Worm (Caenorhabditis elegans) whole organism, late embryonic: ENCODE data around the gene rpb-9.

Experiments used
- C08G9.2 ChIP-seq: sonication (generic microtip); optimal IDR thresholded peaks from 2 replicates; lab custom pipeline; 2016; ENCODE audit warnings: mild to moderate bottlenecking, missing genetic modification characterization, moderate library complexity, missing compliant biosample characterization
- K02D7.2 ChIP-seq: sonication (generic microtip); optimal IDR thresholded peaks from 2 replicates; lab custom pipeline; 2017; ENCODE audit warnings: mild to moderate bottlenecking, missing genetic modification characterization, missing compliant biosample characterization
- T23F11.4 ChIP-seq: fragments of 200-800 bp; sonication (Bioruptor generic); optimal IDR thresholded peaks from 2 replicates; lab custom pipeline; 2018; ENCODE audit warnings: mild to moderate bottlenecking, missing genetic modification characterization, missing compliant biosample characterization
- ama-1 ChIP-seq: fragments of 150-350 bp; optimal IDR thresholded peaks from 2 replicates; lab custom pipeline; 2014
- ceh-14 ChIP-seq: sonication (generic microtip); optimal IDR thresholded peaks from 2 replicates; lab custom pipeline; 2016; ENCODE audit warnings: missing genotype, missing genetic modification characterization, missing compliant biosample characterization
- ceh-18 ChIP-seq: sonication (generic microtip); optimal IDR thresholded peaks from 2 replicates; lab custom pipeline; 2016; ENCODE audit warnings: missing genetic modification characterization, missing compliant biosample characterization
- ceh-19 ChIP-seq: fragments of 200-800 bp; sonication (Bioruptor generic); optimal IDR thresholded peaks from 2 replicates; lab custom pipeline; 2018; ENCODE audit warnings: mild to moderate bottlenecking, missing genetic modification characterization, missing compliant biosample characterization
- ceh-24 ChIP-seq: sonication (generic microtip); optimal IDR thresholded peaks from 2 replicates; lab custom pipeline; 2016; ENCODE audit warnings: mild to moderate bottlenecking, missing genetic modification characterization, missing compliant biosample characterization
- ceh-30 ChIP-seq: fragments of 150-350 bp; optimal IDR thresholded peaks from 2 replicates; lab custom pipeline; 2014; ENCODE audit warnings: missing biosample characterization, missing genetic modification characterization
- ceh-31 ChIP-seq: sonication (generic microtip); optimal IDR thresholded peaks from 2 replicates; lab custom pipeline; 2016; ENCODE audit warnings: missing genetic modification characterization, missing compliant biosample characterization
- ceh-6 ChIP-seq: fragments of 200-800 bp; sonication (Bioruptor generic); optimal IDR thresholded peaks from 2 replicates; lab custom pipeline; 2018; ENCODE audit warnings: mild to moderate bottlenecking, missing genetic modification characterization, missing compliant biosample characterization
- elt-2 ChIP-seq: sonication (generic microtip); optimal IDR thresholded peaks from 2 replicates; lab custom pipeline; 2016; ENCODE audit warnings: missing genetic modification reagents, missing genetic modification characterization, missing compliant biosample characterization
- elt-4 ChIP-seq: sonication (generic microtip); optimal IDR thresholded peaks from 2 replicates; lab custom pipeline; 2016; ENCODE audit warnings: missing genetic modification characterization, missing compliant biosample characterization
- eyg-1 ChIP-seq: sonication (generic microtip); optimal IDR thresholded peaks from 2 replicates; lab custom pipeline; 2016; ENCODE audit warnings: missing genotype, missing genetic modification characterization, missing compliant biosample characterization
- gmeb-2 ChIP-seq: sonication (generic microtip); optimal IDR thresholded peaks from 2 replicates; lab custom pipeline; 2016; ENCODE audit warnings: missing genetic modification characterization, inconsistent platforms, missing compliant biosample characterization
- hlh-13 ChIP-seq: fragments of 200-800 bp; sonication (Bioruptor generic); optimal IDR thresholded peaks from 2 replicates; lab custom pipeline; 2018; ENCODE audit warnings: mild to moderate bottlenecking, missing genetic modification characterization, missing compliant biosample characterization
- hlh-15 ChIP-seq: sonication (generic microtip); optimal IDR thresholded peaks from 2 replicates; lab custom pipeline; 2016; ENCODE audit warnings: missing genetic modification characterization, missing compliant biosample characterization
- hlh-30 ChIP-seq: sonication (generic microtip); optimal IDR thresholded peaks from 2 replicates; lab custom pipeline; 2017; ENCODE audit warnings: antibody characterized with exemption, missing genetic modification characterization, missing compliant biosample characterization; ENCODE audit not compliant: insufficient read depth
- hlh-6 ChIP-seq: sonication (generic microtip); optimal IDR thresholded peaks from 2 replicates; lab custom pipeline; 2016; ENCODE audit warnings: missing genotype, missing genetic modification characterization, missing compliant biosample characterization
- lim-6 ChIP-seq: sonication (generic microtip); optimal IDR thresholded peaks from 2 replicates; lab custom pipeline; 2016; ENCODE audit warnings: missing genetic modification characterization, missing compliant biosample characterization
- nfya-1 ChIP-seq: sonication (generic microtip); optimal IDR thresholded peaks from 2 replicates; lab custom pipeline; 2017; ENCODE audit warnings: missing genetic modification characterization, mild to moderate bottlenecking, missing compliant biosample characterization, antibody characterized with exemption, moderate library complexity
- nhr-11 ChIP-seq: fragments of 150-350 bp; optimal IDR thresholded peaks from 2 replicates; lab custom pipeline; 2014; ENCODE audit warnings: missing biosample characterization, missing genetic modification characterization
- nhr-232 ChIP-seq: sonication (generic microtip); optimal IDR thresholded peaks from 2 replicates; lab custom pipeline; 2016; ENCODE audit warnings: missing genetic modification characterization, missing compliant biosample characterization
- npax-4 ChIP-seq: sonication (generic microtip); optimal IDR thresholded peaks from 2 replicates; lab custom pipeline; 2016; ENCODE audit warnings: missing genetic modification characterization, missing compliant biosample characterization
- odd-2 ChIP-seq: sonication (generic microtip); optimal IDR thresholded peaks from 2 replicates; lab custom pipeline; 2017; ENCODE audit warnings: antibody characterized with exemption, mild to moderate bottlenecking, missing genetic modification characterization, missing compliant biosample characterization
- pax-1 ChIP-seq: fragments of 150-350 bp; optimal IDR thresholded peaks from 2 replicates; lab custom pipeline; 2014; ENCODE audit warnings: missing biosample characterization, missing genetic modification characterization
- pha-4 ChIP-seq: fragments of 150-350 bp; optimal IDR thresholded peaks from 2 replicates; lab custom pipeline; 2018; ENCODE audit warnings: missing biosample characterization, missing genetic modification reagents, missing genetic modification characterization
- pros-1 ChIP-seq: fragments of 150-350 bp; optimal IDR thresholded peaks from 2 replicates; lab custom pipeline; 2014; ENCODE audit warnings: missing biosample characterization, missing genetic modification reagents, missing genetic modification characterization
- syd-9 ChIP-seq: sonication (generic microtip); optimal IDR thresholded peaks from 2 replicates; lab custom pipeline; 2016; ENCODE audit warnings: mild to moderate bottlenecking, missing genetic modification characterization, moderate library complexity, missing compliant biosample characterization
- tbx-2 ChIP-seq: sonication (generic microtip); optimal IDR thresholded peaks from 2 replicates; lab custom pipeline; 2016; ENCODE audit warnings: missing genetic modification characterization, missing compliant biosample characterization
- tbx-7 ChIP-seq: sonication (generic microtip); optimal IDR thresholded peaks from 2 replicates; lab custom pipeline; 2016; ENCODE audit warnings: missing genotype, missing genetic modification characterization, missing compliant biosample characterization
- ttx-3 ChIP-seq: sonication (generic microtip); optimal IDR thresholded peaks from 2 replicates; lab custom pipeline; 2016; ENCODE audit warnings: missing genetic modification reagents, missing genetic modification characterization, missing compliant biosample characterization
- unc-42 ChIP-seq: sonication (generic microtip); optimal IDR thresholded peaks from 2 replicates; lab custom pipeline; 2016; ENCODE audit warnings: missing genotype, missing genetic modification characterization, missing compliant biosample characterization
- unc-55 ChIP-seq: sonication (generic microtip); optimal IDR thresholded peaks from 2 replicates; lab custom pipeline; 2017; ENCODE audit warnings: missing biosample characterization, missing genetic modification reagents, missing genetic modification characterization
- ztf-16 ChIP-seq: sonication (generic microtip); optimal IDR thresholded peaks from 2 replicates; lab custom pipeline; 2017; ENCODE audit warnings: missing genetic modification characterization, missing compliant biosample characterization

rpb-9 gene

ce11 chrV:8043664-8044063, 31.5 kb upstream of the rpb-9 start:
- no peak for TF ChIP-seq gmeb-2 (tag; lab: Kevin White, UChicago)

ce11 chrV:8041336-8041868, 29.3 kb upstream of the rpb-9 start:
- TF ChIP-seq C08G9.2 (no peak), ceh-19 (GFP tag; lab: Kevin White, UChicago) (no peak), K02D7.2 (tag; lab: Kevin White, UChicago) (no peak), hlh-30 (no peak), syd-9 (tag; lab: Kevin White, UChicago) (no peak), tbx-7 (tag; lab: Kevin White, UChicago) (no peak), ceh-30 (tag; lab: Kevin White, UChicago) (no peak), T23F11.4 (GFP tag; lab: Kevin White, UChicago) (no peak), lim-6 (tag; lab: Kevin White, UChicago) (no peak), ceh-24 (tag; lab: Kevin White, UChicago) (no peak), npax-4 (tag; lab: Kevin White, UChicago) (no peak), nhr-11 (tag; lab: Kevin White, UChicago) (no peak), pros-1 (tag; lab: Kevin White, UChicago) (no peak), nfya-1 (tag; lab: Kevin White, UChicago) (no peak)
- TF ChIP-seq, all 69 proteins: peak for 0

ce11 chrV:8040247-8041084, 28.3 kb upstream of the rpb-9 start:
- TF ChIP-seq elt-2 (tag; lab: Kevin White, UChicago) (no peak), ceh-14 (tag; lab: Kevin White, UChicago) (no peak), pha-4 (tag; lab: Kevin White, UChicago) (no peak), eyg-1 (tag; lab: Kevin White, UChicago) (no peak), ama-1 (peak; percentile 85), elt-4 (tag; lab: Kevin White, UChicago) (no peak), pax-1 (no peak), ceh-31 (tag; lab: Kevin White, UChicago) (peak; percentile 29), unc-55 (GFP tag; lab: Kevin White, UChicago) (no peak), hlh-6 (tag; lab: Kevin White, UChicago) (no peak), tbx-2 (tag; lab: Kevin White, UChicago) (peak; percentile 10), pros-1 (tag; lab: Kevin White, UChicago) (no peak), T23F11.4 (GFP tag; lab: Kevin White, UChicago) (no peak)

- TF ChIP-seq nhr-232 (no peak), hlh-15 (tag; lab: Kevin White, UChicago) (no peak), unc-42 (tag; lab: Kevin White, UChicago) (no peak), pax-1 (no peak), tbx-2 (tag; lab: Kevin White, UChicago) (no peak), ceh-18 (no peak), ttx-3 (tag; lab: Kevin White, UChicago) (no peak), hlh-13 (GFP tag; lab: Kevin White, UChicago) (no peak), ztf-16 (tag; lab: Kevin White, UChicago) (no peak), C08G9.2 (no peak), eyg-1 (tag; lab: Kevin White, UChicago) (no peak), ceh-6 (GFP tag; lab: Kevin White, UChicago) (no peak), T23F11.4 (GFP tag; lab: Kevin White, UChicago) (no peak), odd-2 (tag; lab: Kevin White, UChicago) (no peak)
These were observed 27.5 kb upstream of the rpb-9 start for ce11 chrV:8039606-8040005.
